Fruit fly (Drosophila melanogaster) whole organism, embryonic: Measurements from ENCODE around the gene CG33269.

Experiments
- CG11085 ChIP-seq: fragments of 200-800 bp; sonication (Bioruptor generic); IDR thresholded peaks from 2 replicates; pipeline ENCODE4 v1.3.6; 2022; ENCODE audit warnings: missing biosample characterization, missing genetic modification characterization
- CG7745 ChIP-seq: fragments of 200-800 bp; sonication (Bioruptor generic); optimal IDR thresholded peaks from 2 replicates; lab custom pipeline; 2018; ENCODE audit warnings: missing biosample characterization, mild to moderate bottlenecking, missing genetic modification characterization, moderate library complexity
- CG8478 ChIP-seq: fragments of >200 bp; optimal IDR thresholded peaks from 2 replicates; lab custom pipeline; 2018
- ftz-f1 ChIP-seq: fragments of 200-800 bp; sonication (Bioruptor generic); optimal IDR thresholded peaks from 2 replicates; lab custom pipeline; 2016; ENCODE audit warnings: missing biosample characterization, missing genetic modification characterization
- kni ChIP-seq: fragments of 200-800 bp; sonication (Bioruptor generic); optimal IDR thresholded peaks from 3 replicates; lab custom pipeline; 2017; ENCODE audit warnings: mild to moderate bottlenecking, missing biosample characterization, missing genetic modification reagents, missing genetic modification characterization
- knrl ChIP-seq: fragments of 200-800 bp; sonication (Bioruptor generic); IDR thresholded peaks from 3 replicates; pipeline ENCODE4 v1.3.6; 2022; ENCODE audit warnings: missing biosample characterization, missing genetic modification characterization; ENCODE audit not compliant: partially characterized antibody
- odd ChIP-seq: fragments of 200-800 bp; sonication (Bioruptor generic); optimal IDR thresholded peaks from 2 replicates; lab custom pipeline; 2017; ENCODE audit warnings: missing biosample characterization, mild to moderate bottlenecking, missing genetic modification characterization
- sens ChIP-seq: fragments of 200-800 bp; sonication (Bioruptor generic); peaks from one replicate; lab custom pipeline; 2016; ENCODE audit warnings: missing biosample characterization, missing genetic modification characterization
- zen2 ChIP-seq: fragments of 200-800 bp; sonication (Bioruptor generic); IDR thresholded peaks from 3 replicates; pipeline ENCODE4 v1.3.6; 2022; ENCODE audit warnings: missing biosample characterization, missing genetic modification characterization; ENCODE audit not compliant: partially characterized antibody

dm6 chr3L:11588594-11588993 lies 6.6 kb upstream of the CG33269 start:
- TF ChIP-seq odd: no peak
- TF ChIP-seq sens (GFP tag; lab: Kevin White, UChicago): peak; percentile 80
- no peak for TF ChIP-seq CG8478 (lab: Kevin White, UChicago)
- TF ChIP-seq zen2 (GFP tag; lab: Robert Waterston, UW): no peak
- no peak for TF ChIP-seq knrl (GFP tag; lab: Robert Waterston, UW)
- TF ChIP-seq CG11085 (GFP tag; lab: Robert Waterston, UW): no peak
- TF ChIP-seq ftz-f1 (GFP tag; lab: Kevin White, UChicago): no peak
- TF ChIP-seq CG7745: no peak
- no peak for TF ChIP-seq kni
